Fruit fly (Drosophila melanogaster) whole organism, embryonic: ENCODE results near the gene pit.

Experiments
- Abd-B ChIP-seq: fragments of 200-800 bp; sonication (Bioruptor generic); optimal IDR thresholded peaks from 2 replicates; lab custom pipeline; 2018; ENCODE audit warnings: missing biosample characterization, mild to moderate bottlenecking, missing genetic modification characterization, moderate library complexity
- CG11398 ChIP-seq: fragments of 200-800 bp; sonication (Bioruptor generic); optimal IDR thresholded peaks from 2 replicates; lab custom pipeline; 2016; ENCODE audit warnings: missing biosample characterization, missing genetic modification characterization
- CG11504 ChIP-seq: fragments of 200-800 bp; sonication (Bioruptor generic); optimal IDR thresholded peaks from 3 replicates; lab custom pipeline; 2019; ENCODE audit warnings: missing biosample characterization, mild to moderate bottlenecking, missing genetic modification characterization, moderate library complexity
- CG11723 ChIP-seq: fragments of 200-800 bp; sonication (Bioruptor generic); optimal IDR thresholded peaks from 2 replicates; lab custom pipeline; 2017; ENCODE audit warnings: missing biosample characterization, mild to moderate bottlenecking, missing genetic modification characterization
- CG12744 ChIP-seq: fragments of 200-800 bp; sonication (Bioruptor generic); optimal IDR thresholded peaks from 2 replicates; lab custom pipeline; 2016; ENCODE audit warnings: missing biosample characterization, missing genetic modification characterization
- CG13775 ChIP-seq: fragments of 200-800 bp; sonication (Bioruptor generic); optimal IDR thresholded peaks from 3 replicates; lab custom pipeline; 2017; ENCODE audit warnings: missing biosample characterization, mild to moderate bottlenecking, missing genetic modification characterization
- CG17328 ChIP-seq: fragments of 200-800 bp; sonication (Bioruptor generic); IDR thresholded peaks from 2 replicates; pipeline ENCODE4 v1.3.6; 2022; ENCODE audit warnings: missing biosample characterization, missing genetic modification characterization
- CG17802 ChIP-seq: fragments of 200-800 bp; sonication (Bioruptor generic); optimal IDR thresholded peaks from 2 replicates; lab custom pipeline; 2018; ENCODE audit warnings: missing biosample characterization, mild to moderate bottlenecking, missing genetic modification characterization, moderate library complexity
- CG18599 ChIP-seq: fragments of 200-800 bp; sonication (Bioruptor generic); optimal IDR thresholded peaks from 3 replicates; lab custom pipeline; 2017; ENCODE audit warnings: missing biosample characterization, missing genetic modification characterization, mild to moderate bottlenecking, moderate library complexity, missing genetic modification reagents
- CG2875 ChIP-seq: fragments of 200-800 bp; sonication (Bioruptor generic); optimal IDR thresholded peaks from 2 replicates; lab custom pipeline; 2017; ENCODE audit warnings: missing biosample characterization, mild to moderate bottlenecking, missing genetic modification characterization, missing genetic modification reagents
- CG31441 ChIP-seq: fragments of 200-800 bp; sonication (Bioruptor generic); IDR thresholded peaks from 2 replicates; pipeline ENCODE4 v1.3.6; 2022; ENCODE audit warnings: missing biosample characterization, missing genetic modification characterization
- CG3281 ChIP-seq: fragments of 200-800 bp; sonication (Bioruptor generic); optimal IDR thresholded peaks from 3 replicates; lab custom pipeline; 2017; ENCODE audit warnings: missing biosample characterization, mild to moderate bottlenecking, missing genetic modification characterization
- CG3726 ChIP-seq: fragments of 200-800 bp; sonication (Bioruptor generic); IDR thresholded peaks from 3 replicates; pipeline ENCODE4, ENCODE4 v1.3.6; 2022; ENCODE audit warnings: missing biosample characterization, missing genetic modification characterization
- CG42726 ChIP-seq: fragments of 200-800 bp; sonication (Bioruptor generic); IDR thresholded peaks from 2 replicates; pipeline ENCODE4 v1.3.6; 2022; ENCODE audit warnings: missing biosample characterization, missing genetic modification characterization; ENCODE audit not compliant: partially characterized antibody
- CG4282 ChIP-seq: fragments of 200-800 bp; sonication (Bioruptor generic); optimal IDR thresholded peaks from 2 replicates; lab custom pipeline; 2016; ENCODE audit warnings: missing biosample characterization, missing genetic modification characterization
- CG6272 ChIP-seq: fragments of 200-800 bp; sonication (Bioruptor generic); IDR thresholded peaks from 2 replicates; pipeline ENCODE4 v1.3.6; 2022; ENCODE audit warnings: missing biosample characterization, missing genetic modification characterization
- CG6689 ChIP-seq: fragments of 200-800 bp; sonication (Bioruptor generic); IDR thresholded peaks from 2 replicates; pipeline ENCODE4 v1.3.6; 2022; ENCODE audit warnings: missing biosample characterization, missing genetic modification characterization
- CG6765 ChIP-seq: fragments of 200-800 bp; sonication (Bioruptor generic); optimal IDR thresholded peaks from 3 replicates; lab custom pipeline; 2017; ENCODE audit warnings: missing biosample characterization, mild to moderate bottlenecking, missing genetic modification characterization
- CG6791 ChIP-seq: fragments of 200-800 bp; sonication (Bioruptor generic); IDR thresholded peaks from 3 replicates; pipeline ENCODE4 v1.3.6; 2022; ENCODE audit warnings: missing biosample characterization, missing genetic modification characterization; ENCODE audit not compliant: partially characterized antibody
- CG7357 ChIP-seq: fragments of 200-800 bp; sonication (Bioruptor generic); IDR thresholded peaks from 3 replicates; pipeline ENCODE4 v1.3.6; 2022; ENCODE audit warnings: missing biosample characterization, missing genetic modification characterization
- CG7928 ChIP-seq: fragments of 200-800 bp; sonication (Bioruptor generic); optimal IDR thresholded peaks from 2 replicates; lab custom pipeline; 2017; ENCODE audit warnings: missing biosample characterization, mild to moderate bottlenecking, missing genetic modification characterization
- CG8924 ChIP-seq: fragments of 200-800 bp; optimal IDR thresholded peaks from 3 replicates; lab custom pipeline; 2019; ENCODE audit warnings: missing biosample characterization, mild to moderate bottlenecking, missing genetic modification characterization, moderate library complexity
- CG9817 ChIP-seq: fragments of 200-800 bp; sonication (Bioruptor generic); optimal IDR thresholded peaks from 2 replicates; lab custom pipeline; 2018; ENCODE audit warnings: missing biosample characterization, mild to moderate bottlenecking, missing genetic modification characterization, moderate library complexity
- CG9876 ChIP-seq: fragments of 200-800 bp; sonication (Bioruptor generic); optimal IDR thresholded peaks from 2 replicates; lab custom pipeline; 2016; ENCODE audit warnings: missing biosample characterization, missing genetic modification characterization
- CG9932 ChIP-seq: fragments of 200-800 bp; sonication (Bioruptor generic); IDR thresholded peaks from 2 replicates; pipeline ENCODE4 v1.3.6; 2022; ENCODE audit warnings: missing biosample characterization, missing genetic modification characterization
- Ets65A ChIP-seq: fragments of 200-800 bp; sonication (Bioruptor generic); peaks from one replicate; lab custom pipeline; 2016; ENCODE audit warnings: missing biosample characterization, missing genetic modification characterization
- Fer2 ChIP-seq: fragments of 200-800 bp; sonication (Bioruptor generic); optimal IDR thresholded peaks from 2 replicates; lab custom pipeline; 2018; ENCODE audit warnings: missing biosample characterization, mild to moderate bottlenecking, missing genetic modification characterization, moderate library complexity
- Hr3 ChIP-seq: fragments of 200-800 bp; sonication (Bioruptor generic); optimal IDR thresholded peaks from 3 replicates; lab custom pipeline; 2016; ENCODE audit warnings: missing biosample characterization, missing genetic modification characterization
- Nf-YB ChIP-seq: fragments of 200-800 bp; sonication (Bioruptor generic); optimal IDR thresholded peaks from 3 replicates; lab custom pipeline; 2019; ENCODE audit warnings: missing biosample characterization, mild to moderate bottlenecking, missing genetic modification characterization, moderate library complexity
- NfI ChIP-seq: fragments of 200-800 bp; sonication (Bioruptor generic); optimal IDR thresholded peaks from 3 replicates; lab custom pipeline; 2018; ENCODE audit warnings: missing biosample characterization, mild to moderate bottlenecking, missing genetic modification characterization, moderate library complexity
- PHDP ChIP-seq: fragments of 200-800 bp; sonication (Bioruptor generic); optimal IDR thresholded peaks from 3 replicates; lab custom pipeline; 2018; ENCODE audit warnings: missing biosample characterization, mild to moderate bottlenecking, missing genetic modification characterization, moderate library complexity
- Ptx1 ChIP-seq: fragments of 200-800 bp; sonication (Bioruptor generic); IDR thresholded peaks from 2 replicates; pipeline ENCODE4 v1.3.6; 2022; ENCODE audit warnings: missing biosample characterization, missing genetic modification characterization
- Sox100B ChIP-seq: fragments of 200-800 bp; sonication (Bioruptor generic); optimal IDR thresholded peaks from 3 replicates; lab custom pipeline; 2018; ENCODE audit warnings: missing biosample characterization, mild to moderate bottlenecking, missing genetic modification characterization
- Taf1 ChIP-seq: fragments of 200-800 bp; sonication (Bioruptor generic); IDR thresholded peaks from 2 replicates; pipeline ENCODE4 v1.3.6; 2022; ENCODE audit warnings: missing biosample characterization, missing genetic modification characterization
- Trl ChIP-seq, 3 experiments: fragments of >200 bp in 2 of 3; fragments of 200-800 bp in 1 of 3; sonication (Bioruptor generic) in 1 of 3; optimal IDR thresholded peaks; 2 replicates in 1 of 3; 3 replicates in 2 of 3; lab custom pipeline; 2016 to 2017; ENCODE audit warnings: missing biosample characterization in 1 of 3, missing genetic modification characterization in 1 of 3
- Xbp1 ChIP-seq: fragments of 200-800 bp; sonication (Bioruptor generic); optimal IDR thresholded peaks from 3 replicates; lab custom pipeline; 2016; ENCODE audit warnings: missing biosample characterization, mild to moderate bottlenecking, missing genetic modification characterization
- Xrp1 ChIP-seq: fragments of 200-800 bp; sonication (Bioruptor generic); IDR thresholded peaks from 2 replicates; pipeline ENCODE4 v1.3.6; 2022; ENCODE audit warnings: missing biosample characterization, missing genetic modification characterization
- cas ChIP-seq: fragments of 200-800 bp; sonication (Bioruptor generic); IDR thresholded peaks from 2 replicates; pipeline ENCODE4 v1.3.6; 2022; ENCODE audit warnings: missing biosample characterization, missing genetic modification characterization
- cg ChIP-seq: fragments of 200-800 bp; sonication (Bioruptor generic); optimal IDR thresholded peaks from 3 replicates; lab custom pipeline; 2019; ENCODE audit warnings: missing biosample characterization, mild to moderate bottlenecking, missing genetic modification characterization, moderate library complexity
- gcm2 ChIP-seq: fragments of 200-800 bp; sonication (Bioruptor generic); optimal IDR thresholded peaks from 2 replicates; lab custom pipeline; 2016; ENCODE audit warnings: missing biosample characterization, missing genetic modification characterization
- jigr1 ChIP-seq: fragments of 200-800 bp; sonication (Bioruptor generic); IDR thresholded peaks from 3 replicates; pipeline ENCODE4 v1.3.6; 2022; ENCODE audit warnings: missing biosample characterization, missing genetic modification characterization
- jumu ChIP-seq: fragments of 200-800 bp; sonication (Bioruptor generic); optimal IDR thresholded peaks from 3 replicates; lab custom pipeline; 2016; ENCODE audit warnings: missing biosample characterization, missing genetic modification characterization
- lbe ChIP-seq: fragments of 200-800 bp; sonication (Bioruptor generic); optimal IDR thresholded peaks from 2 replicates; lab custom pipeline; 2016; ENCODE audit warnings: missing biosample characterization, mild to moderate bottlenecking, missing genetic modification characterization
- mld ChIP-seq: fragments of 200-800 bp; sonication (Bioruptor generic); IDR thresholded peaks from 3 replicates; pipeline ENCODE4 v1.3.6; 2022; ENCODE audit warnings: missing biosample characterization, missing genetic modification characterization; ENCODE audit not compliant: partially characterized antibody
- odd ChIP-seq: fragments of 200-800 bp; sonication (Bioruptor generic); optimal IDR thresholded peaks from 2 replicates; lab custom pipeline; 2017; ENCODE audit warnings: missing biosample characterization, mild to moderate bottlenecking, missing genetic modification characterization
- peb ChIP-seq: fragments of 200-800 bp; sonication (Bioruptor generic); IDR thresholded peaks from 2 replicates; pipeline ENCODE4 v1.3.6; 2022; ENCODE audit warnings: missing biosample characterization, missing genetic modification characterization
- pho ChIP-seq: fragments of 200-800 bp; sonication (Bioruptor generic); optimal IDR thresholded peaks from 2 replicates; lab custom pipeline; 2016; ENCODE audit warnings: missing biosample characterization, missing genetic modification characterization
- sd ChIP-seq: fragments of 200-800 bp; sonication (Bioruptor generic); optimal IDR thresholded peaks from 3 replicates; lab custom pipeline; 2018; ENCODE audit warnings: missing biosample characterization, mild to moderate bottlenecking, missing genetic modification characterization, moderate library complexity
- sisA ChIP-seq: fragments of 200-800 bp; sonication (Bioruptor generic); IDR thresholded peaks from 2 replicates; pipeline ENCODE4 v1.3.6; 2022; ENCODE audit warnings: missing biosample characterization, missing genetic modification characterization
- wek ChIP-seq: fragments of 200-800 bp; sonication (Bioruptor generic); optimal IDR thresholded peaks from 3 replicates; lab custom pipeline; 2018; ENCODE audit warnings: missing biosample characterization, mild to moderate bottlenecking, missing genetic modification characterization, moderate library complexity
- yki ChIP-seq: fragments of >200 bp; optimal IDR thresholded peaks from 3 replicates; lab custom pipeline; 2018

Gene pit

DNA sequence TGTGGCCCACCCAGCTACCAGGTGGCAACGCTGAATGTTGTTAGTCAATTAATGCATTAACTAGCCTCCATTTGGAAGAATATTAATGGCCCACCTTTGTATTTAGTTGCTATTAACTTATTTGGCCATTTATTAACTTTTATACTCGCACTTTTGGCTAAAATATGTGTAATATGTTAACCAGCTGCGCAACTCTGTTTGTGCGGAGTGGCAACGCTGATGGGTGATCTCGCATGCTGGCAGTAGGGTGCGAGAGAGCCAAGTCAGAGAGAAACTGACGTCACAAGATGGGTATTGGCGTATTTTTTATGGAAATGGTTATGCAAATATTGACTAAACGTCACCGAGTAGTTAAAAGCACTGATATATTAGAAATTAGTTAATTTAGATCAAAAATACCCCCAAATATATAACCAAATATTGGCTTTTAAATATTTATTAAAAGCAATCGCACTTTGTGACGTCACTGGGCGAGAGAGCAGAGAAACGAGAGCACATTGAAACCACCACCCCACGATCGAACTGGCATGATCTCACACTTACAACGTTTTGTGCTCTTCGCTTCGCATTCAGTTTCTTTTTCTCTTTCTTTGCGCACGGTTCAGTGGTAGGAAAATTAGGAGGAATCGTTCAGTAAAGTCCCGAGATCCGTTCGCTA lies 7.7 kb downstream of the pit start, which contains the start of gene how (continued):
- TF ChIP-seq gcm2 (GFP tag; lab: Kevin White, UChicago): no peak
- TF ChIP-seq CG11398: no peak
- no peak for TF ChIP-seq jigr1
- TF ChIP-seq sisA (GFP tag; lab: Robert Waterston, UW): no peak
- no peak for TF ChIP-seq odd (GFP tag; lab: Kevin White, UChicago)
- no peak for TF ChIP-seq CG4282 (GFP tag; lab: Kevin White, UChicago)
- TF ChIP-seq cas: no peak
- no peak for TF ChIP-seq NfI (GFP tag; lab: Kevin White, UChicago)
- peak; percentile 40 for TF ChIP-seq CG11504
- no peak for TF ChIP-seq Fer2 (tag; lab: Kevin White, UChicago)
- no peak for TF ChIP-seq CG6272 (GFP tag; lab: Robert Waterston, UW)
- peak; percentile 47 for TF ChIP-seq CG3281 (GFP tag; lab: Kevin White, UChicago)
- TF ChIP-seq Sox100B: peak; percentile 20
- TF ChIP-seq Nf-YB (GFP tag; lab: Kevin White, UChicago): no peak
- no peak for TF ChIP-seq Abd-B (GFP tag; lab: Kevin White, UChicago)
- no peak for TF ChIP-seq CG6791
- no peak for TF ChIP-seq CG17328 (GFP tag; lab: Robert Waterston, UW)
- no peak for TF ChIP-seq Xrp1 (GFP tag; lab: Robert Waterston, UW)
- peak; percentile 100 for TF ChIP-seq CG6689
- TF ChIP-seq CG12744 (GFP tag; lab: Kevin White, UChicago): no peak
- TF ChIP-seq mld (GFP tag; lab: Robert Waterston, UW): no peak
- TF ChIP-seq CG13775 (GFP tag; lab: Kevin White, UChicago): peak; percentile 11
- TF ChIP-seq peb (GFP tag; lab: Robert Waterston, UW): no peak
- no peak for TF ChIP-seq CG11723 (GFP tag; lab: Kevin White, UChicago)
- TF ChIP-seq jumu (GFP tag; lab: Kevin White, UChicago): no peak
- TF ChIP-seq CG9876: no peak
- peak; percentile 29 for TF ChIP-seq CG6765 (GFP tag; lab: Kevin White, UChicago)
- TF ChIP-seq CG42726 (GFP tag; lab: Robert Waterston, UW): 0 out of 2 replicates have a peak, but pooled peaks have one; percentile 3
- TF ChIP-seq Hr3: peak; percentile 30
- no peak for TF ChIP-seq CG3726 (GFP tag; lab: Robert Waterston, UW)
- no peak for TF ChIP-seq CG9817
- peak; percentile 27 for TF ChIP-seq pho
- peak; percentile 3 for TF ChIP-seq lbe
- TF ChIP-seq CG7357 (GFP tag; lab: Robert Waterston, UW): no peak
- TF ChIP-seq Ets65A (GFP tag; lab: Kevin White, UChicago): peak; percentile 79
- TF ChIP-seq, all 482 proteins: peak for 148

DNA sequence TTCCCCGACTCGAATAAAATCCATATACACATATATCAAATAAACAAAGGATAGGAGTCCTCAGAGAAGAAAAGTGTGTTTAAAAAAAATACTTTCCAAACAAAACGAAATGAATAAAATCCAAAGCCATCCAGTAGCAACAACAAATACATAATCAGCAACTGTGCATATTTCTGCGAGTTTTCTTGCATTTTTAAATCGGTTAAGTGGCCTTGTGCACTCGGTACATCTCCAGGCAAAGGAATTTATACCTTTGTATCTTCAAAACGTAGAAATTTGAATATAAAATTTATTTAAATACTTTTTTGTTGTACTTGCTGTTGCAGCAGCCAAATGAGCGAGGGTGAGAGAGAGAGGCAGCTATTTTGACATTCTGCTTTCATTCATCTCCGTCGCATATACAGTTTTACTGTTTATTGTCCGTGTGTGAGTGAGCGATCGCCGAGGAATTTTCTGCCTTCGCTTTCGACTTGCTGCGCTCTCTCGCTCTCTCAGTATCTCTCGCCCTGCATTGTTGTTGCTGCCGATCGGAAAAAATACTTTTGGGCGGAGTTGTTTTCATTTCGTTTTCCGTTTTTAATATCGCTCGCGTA lies 8.3 kb downstream of the pit start:
- TF ChIP-seq PHDP: no peak
- TF ChIP-seq wek (GFP tag; lab: Kevin White, UChicago): no peak
- TF ChIP-seq Taf1 (GFP tag; lab: Robert Waterston, UW): no peak
- TF ChIP-seq CG7928 (GFP tag; lab: Kevin White, UChicago): no peak
- no peak for TF ChIP-seq CG17802 (tag; lab: Kevin White, UChicago)
- no peak for TF ChIP-seq CG9932 (GFP tag; lab: Robert Waterston, UW)
- peak; percentile 73 for TF ChIP-seq cg
- peak; percentile 12 for TF ChIP-seq CG8924 (tag; lab: Kevin White, UChicago)
- no peak for TF ChIP-seq CG2875 (GFP tag; lab: Kevin White, UChicago)
- peak; percentile 78 to 92 for TF ChIP-seq Trl (optimal IDR thresholded peaks at IDR 0.05; lab: Kevin White, UChicago)
- no peak for TF ChIP-seq Trl (GFP tag; optimal IDR thresholded peaks at IDR 0.05; lab: Kevin White, UChicago)
- TF ChIP-seq yki (lab: Kevin White, UChicago): peak; percentile 71
- TF ChIP-seq Xbp1: no peak
- peak; percentile 95 for TF ChIP-seq sd (tag; lab: Kevin White, UChicago)
- TF ChIP-seq CG18599 (GFP tag; lab: Kevin White, UChicago): no peak
- TF ChIP-seq CG31441: 0 out of 2 replicates have a peak, but pooled peaks have one; percentile 6
- no peak for TF ChIP-seq Ptx1 (GFP tag; lab: Robert Waterston, UW)
